Fruit fly (Drosophila melanogaster) whole organism, embryonic: ENCODE data around the gene CG17637.

Source experiments
- CG12104 ChIP-seq: fragments of 200-800 bp; sonication (Bioruptor generic); optimal IDR thresholded peaks from 3 replicates; lab custom pipeline; 2016; ENCODE audit warnings: missing biosample characterization, missing genetic modification characterization
- CG12391 ChIP-seq: fragments of 200-800 bp; sonication (Bioruptor generic); optimal IDR thresholded peaks from 3 replicates; lab custom pipeline; 2018; ENCODE audit warnings: missing biosample characterization, mild to moderate bottlenecking, missing genetic modification characterization, moderate library complexity
- CG13123 ChIP-seq: fragments of 200-800 bp; sonication (Bioruptor generic); optimal IDR thresholded peaks from 2 replicates; lab custom pipeline; 2016; ENCODE audit warnings: missing biosample characterization, missing genetic modification characterization
- CG13287 ChIP-seq: fragments of 200-800 bp; sonication (Bioruptor generic); IDR thresholded peaks from 2 replicates; pipeline ENCODE4 v1.3.6; 2022; ENCODE audit warnings: missing biosample characterization, missing genetic modification characterization; ENCODE audit not compliant: partially characterized antibody
- CG13894 ChIP-seq: fragments of 200-800 bp; sonication (Bioruptor generic); optimal IDR thresholded peaks from 3 replicates; lab custom pipeline; 2018; ENCODE audit warnings: missing biosample characterization, mild to moderate bottlenecking, missing genetic modification characterization, moderate library complexity
- CG14667 ChIP-seq: fragments of 200-800 bp; sonication (Bioruptor generic); IDR thresholded peaks from 2 replicates; pipeline ENCODE4 v1.3.6; 2022; ENCODE audit warnings: missing biosample characterization, missing genetic modification characterization
- CG15269 ChIP-seq: fragments of 200-800 bp; sonication (Bioruptor generic); optimal IDR thresholded peaks from 2 replicates; lab custom pipeline; 2018; ENCODE audit warnings: missing biosample characterization, mild to moderate bottlenecking, missing genetic modification characterization, moderate library complexity
- CG17385 ChIP-seq: fragments of 200-800 bp; sonication (Bioruptor generic); optimal IDR thresholded peaks from 3 replicates; lab custom pipeline; 2018; ENCODE audit warnings: missing biosample characterization, mild to moderate bottlenecking, missing genetic modification characterization
- CG30431 ChIP-seq: fragments of 200-800 bp; sonication (Bioruptor generic); optimal IDR thresholded peaks from 2 replicates; lab custom pipeline; 2017; ENCODE audit warnings: missing biosample characterization, missing genetic modification characterization
- CG34376 ChIP-seq: fragments of 200-800 bp; sonication (Bioruptor generic); optimal IDR thresholded peaks from 2 replicates; lab custom pipeline; 2018; ENCODE audit warnings: missing biosample characterization, mild to moderate bottlenecking, missing genetic modification characterization
- CG3995 ChIP-seq: fragments of 200-800 bp; sonication (Bioruptor generic); optimal IDR thresholded peaks from 3 replicates; lab custom pipeline; 2016; ENCODE audit warnings: missing biosample characterization, missing genetic modification characterization
- CG7271 ChIP-seq: fragments of 200-800 bp; sonication (Bioruptor generic); optimal IDR thresholded peaks from 2 replicates; lab custom pipeline; 2018; ENCODE audit warnings: missing biosample characterization, mild to moderate bottlenecking, missing genetic modification characterization, moderate library complexity
- CG7372 ChIP-seq: fragments of 200-800 bp; sonication (Bioruptor generic); IDR thresholded peaks from 2 replicates; pipeline ENCODE4 v1.3.6; 2022; ENCODE audit warnings: missing biosample characterization, missing genetic modification characterization
- CG7745 ChIP-seq: fragments of 200-800 bp; sonication (Bioruptor generic); optimal IDR thresholded peaks from 2 replicates; lab custom pipeline; 2018; ENCODE audit warnings: missing biosample characterization, mild to moderate bottlenecking, missing genetic modification characterization, moderate library complexity
- CG8281 ChIP-seq: fragments of 200-800 bp; sonication (Bioruptor generic); optimal IDR thresholded peaks from 2 replicates; lab custom pipeline; 2018; ENCODE audit warnings: missing biosample characterization, mild to moderate bottlenecking, missing genetic modification characterization, moderate library complexity
- CkIIα-i1 ChIP-seq: fragments of 200-800 bp; sonication (Bioruptor generic); IDR thresholded peaks from 2 replicates; pipeline ENCODE4 v1.3.6; 2022; ENCODE audit warnings: missing biosample characterization, missing genetic modification characterization
- Dll ChIP-seq: fragments of 200-800 bp; sonication (Bioruptor generic); IDR thresholded peaks from 4 replicates; pipeline ENCODE4 v1.3.6; 2022; ENCODE audit warnings: missing biosample characterization, missing genetic modification characterization; ENCODE audit not compliant: partially characterized antibody
- Doc3 ChIP-seq: fragments of 200-800 bp; sonication (Bioruptor generic); IDR thresholded peaks from 3 replicates; pipeline ENCODE4 v1.3.6; 2022; ENCODE audit warnings: missing biosample characterization, missing genetic modification characterization; ENCODE audit not compliant: partially characterized antibody
- E2f2 ChIP-seq: fragments of 200-800 bp; sonication (Bioruptor generic); IDR thresholded peaks from 2 replicates; pipeline ENCODE4 v1.3.6; 2022; ENCODE audit warnings: missing biosample characterization, missing genetic modification characterization
- Elba2 ChIP-seq: fragments of 200-800 bp; sonication (Bioruptor generic); optimal IDR thresholded peaks from 3 replicates; lab custom pipeline; 2016; ENCODE audit warnings: missing biosample characterization, missing genetic modification characterization
- Ets97D ChIP-seq: fragments of 200-800 bp; sonication (Bioruptor generic); optimal IDR thresholded peaks from 3 replicates; lab custom pipeline; 2016; ENCODE audit warnings: missing biosample characterization, missing genetic modification characterization
- Fer3 ChIP-seq: fragments of 200-800 bp; sonication (Bioruptor generic); optimal IDR thresholded peaks from 2 replicates; lab custom pipeline; 2018; ENCODE audit warnings: missing biosample characterization, mild to moderate bottlenecking, missing genetic modification characterization, moderate library complexity
- GATAe ChIP-seq: fragments of 200-800 bp; sonication (Bioruptor generic); conservative IDR thresholded peaks from 2 replicates; pipeline ENCODE4 v1.3.6; 2022; ENCODE audit warnings: missing biosample characterization, missing genetic modification characterization
- HmgD ChIP-seq: fragments of 200-800 bp; sonication (Bioruptor generic); optimal IDR thresholded peaks from 3 replicates; lab custom pipeline; 2016; ENCODE audit warnings: missing biosample characterization, missing genetic modification characterization
- Lim3 ChIP-seq: fragments of 200-800 bp; sonication (Bioruptor generic); IDR thresholded peaks from 2 replicates; pipeline ENCODE4 v1.3.6; 2022; ENCODE audit warnings: missing biosample characterization, missing genetic modification characterization
- MESR4 ChIP-seq: fragments of 200-800 bp; sonication (Bioruptor generic); optimal IDR thresholded peaks from 2 replicates; lab custom pipeline; 2018; ENCODE audit warnings: missing biosample characterization, mild to moderate bottlenecking, missing genetic modification characterization, moderate library complexity
- Meics ChIP-seq: fragments of 200-800 bp; sonication (Bioruptor generic); optimal IDR thresholded peaks from 2 replicates; lab custom pipeline; 2017; ENCODE audit warnings: missing biosample characterization, mild to moderate bottlenecking, missing genetic modification characterization
- Myb ChIP-seq: fragments of 200-800 bp; sonication (Bioruptor generic); optimal IDR thresholded peaks from 2 replicates; lab custom pipeline; 2016; ENCODE audit warnings: missing biosample characterization, missing genetic modification characterization
- NfI ChIP-seq: fragments of 200-800 bp; sonication (Bioruptor generic); optimal IDR thresholded peaks from 3 replicates; lab custom pipeline; 2018; ENCODE audit warnings: missing biosample characterization, mild to moderate bottlenecking, missing genetic modification characterization, moderate library complexity
- Opbp ChIP-seq: fragments of 200-800 bp; sonication (Bioruptor generic); IDR thresholded peaks from 3 replicates; pipeline ENCODE4 v1.3.6; 2022; ENCODE audit warnings: missing biosample characterization, missing genetic modification characterization; ENCODE audit not compliant: partially characterized antibody
- Ptx1 ChIP-seq: fragments of 200-800 bp; sonication (Bioruptor generic); IDR thresholded peaks from 2 replicates; pipeline ENCODE4 v1.3.6; 2022; ENCODE audit warnings: missing biosample characterization, missing genetic modification characterization
- Sry-β ChIP-seq: fragments of 200-800 bp; sonication (Bioruptor generic); optimal IDR thresholded peaks from 2 replicates; lab custom pipeline; 2018; ENCODE audit warnings: missing biosample characterization, mild to moderate bottlenecking, missing genetic modification characterization, moderate library complexity
- abd-A ChIP-seq: fragments of 200-800 bp; sonication (Bioruptor generic); optimal IDR thresholded peaks from 3 replicates; lab custom pipeline; 2019; ENCODE audit warnings: missing biosample characterization, mild to moderate bottlenecking, missing genetic modification characterization, moderate library complexity
- al ChIP-seq: fragments of 200-800 bp; sonication (Bioruptor generic); IDR thresholded peaks from 2 replicates; pipeline ENCODE4 v1.3.6; 2022; ENCODE audit warnings: missing biosample characterization, missing genetic modification characterization
- bsh ChIP-seq, 2 experiments: fragments of 200-800 bp; sonication (Bioruptor generic); optimal IDR thresholded peaks; 2 replicates each; lab custom pipeline; 2017 to 2018; ENCODE audit warnings: mild to moderate bottlenecking in 2 of 2, missing biosample characterization in 2 of 2, missing genetic modification characterization in 2 of 2, moderate library complexity in 1 of 2
- cas ChIP-seq: fragments of 200-800 bp; sonication (Bioruptor generic); IDR thresholded peaks from 2 replicates; pipeline ENCODE4 v1.3.6; 2022; ENCODE audit warnings: missing biosample characterization, missing genetic modification characterization
- chif ChIP-seq, 2 experiments: fragments of 200-800 bp; sonication (Bioruptor generic); optimal IDR thresholded peaks; 3 replicates each; lab custom pipeline; 2016; ENCODE audit warnings: missing biosample characterization in 2 of 2, missing genetic modification characterization in 2 of 2
- danr ChIP-seq: fragments of 200-800 bp; sonication (Bioruptor generic); IDR thresholded peaks from 2 replicates; pipeline ENCODE4 v1.3.6; 2022; ENCODE audit warnings: missing biosample characterization, missing genetic modification characterization
- eve ChIP-seq, 2 experiments: fragments of >200 bp; optimal IDR thresholded peaks; 2 replicates each; lab custom pipeline; 2017; ENCODE audit warnings: missing biosample characterization in 2 of 2, missing genetic modification characterization in 2 of 2
- eyg ChIP-seq: fragments of 200-800 bp; sonication (Bioruptor generic); optimal IDR thresholded peaks from 3 replicates; lab custom pipeline; 2016; ENCODE audit warnings: missing biosample characterization, missing genetic modification characterization
- fd96Cb ChIP-seq: fragments of 200-800 bp; sonication (Bioruptor generic); optimal IDR thresholded peaks from 2 replicates; lab custom pipeline; 2018; ENCODE audit warnings: missing biosample characterization, mild to moderate bottlenecking, missing genetic modification characterization, moderate library complexity
- gfzf ChIP-seq: fragments of 200-800 bp; sonication (Bioruptor generic); optimal IDR thresholded peaks from 2 replicates; lab custom pipeline; 2016; ENCODE audit warnings: missing biosample characterization, mild to moderate bottlenecking, missing genetic modification characterization, moderate library complexity
- hth ChIP-seq: fragments of >200 bp; optimal IDR thresholded peaks from 2 replicates; lab custom pipeline; 2017; ENCODE audit warnings: inconsistent platforms
- jumu ChIP-seq: fragments of 200-800 bp; sonication (Bioruptor generic); optimal IDR thresholded peaks from 3 replicates; lab custom pipeline; 2016; ENCODE audit warnings: missing biosample characterization, missing genetic modification characterization
- nerfin-1 ChIP-seq: fragments of 200-800 bp; sonication (Bioruptor generic); optimal IDR thresholded peaks from 3 replicates; lab custom pipeline; 2019; ENCODE audit warnings: missing biosample characterization, mild to moderate bottlenecking, missing genetic modification characterization, moderate library complexity
- nom ChIP-seq: fragments of 200-800 bp; sonication (Bioruptor generic); optimal IDR thresholded peaks from 2 replicates; lab custom pipeline; 2017; ENCODE audit warnings: missing biosample characterization, missing genetic modification characterization, mild to moderate bottlenecking, moderate library complexity, missing genetic modification reagents
- shn ChIP-seq: fragments of 200-800 bp; sonication (Bioruptor generic); optimal IDR thresholded peaks from 3 replicates; lab custom pipeline; 2016; ENCODE audit warnings: missing biosample characterization, missing genetic modification characterization
- z ChIP-seq: fragments of 200-800 bp; sonication (Bioruptor generic); IDR thresholded peaks from 3 replicates; pipeline ENCODE4 v1.3.6; 2022; ENCODE audit warnings: missing biosample characterization, missing genetic modification characterization
- zfh2 ChIP-seq: fragments of 200-800 bp; sonication (Bioruptor generic); optimal IDR thresholded peaks from 2 replicates; lab custom pipeline; 2016; ENCODE audit warnings: missing biosample characterization, missing genetic modification characterization

The CG17637 gene

dm6 chr3L:20540182-20540974 lies 36.4 kb downstream of the CG17637 start, which contains the start of gene Rcd2 (continued):
- TF ChIP-seq Dll (GFP tag; lab: Robert Waterston, UW) = peak; percentile 90
- TF ChIP-seq CG15269 (tag; lab: Kevin White, UChicago) = peak; percentile 91
- peak; percentile 82 for TF ChIP-seq Ptx1
- TF ChIP-seq Fer3 (tag; lab: Kevin White, UChicago) = peak; percentile 93
- TF ChIP-seq CG7271 (tag; lab: Kevin White, UChicago) = peak; percentile 58
- no peak for TF ChIP-seq Lim3
- no peak for TF ChIP-seq CkIIα-i1 (GFP tag; lab: Robert Waterston, UW)
- TF ChIP-seq Elba2 = no peak
- TF ChIP-seq CG30431 = no peak
- TF ChIP-seq jumu = no peak
- peak; percentile 70 for TF ChIP-seq fd96Cb (tag; lab: Kevin White, UChicago)
- TF ChIP-seq z (GFP tag; lab: Robert Waterston, UW) = no peak
- TF ChIP-seq CG13894 (tag; lab: Kevin White, UChicago) = peak; percentile 91
- TF ChIP-seq E2f2 (GFP tag; lab: Robert Waterston, UW) = no peak
- peak; percentile 61 for TF ChIP-seq CG8281 (tag; lab: Kevin White, UChicago)
- TF ChIP-seq CG14667 (GFP tag; lab: Robert Waterston, UW) = no peak
- peak; percentile 68 for TF ChIP-seq cas
- peak; percentile 86; the same call in 2 of the 3 replicates for TF ChIP-seq Doc3
- TF ChIP-seq MESR4 (GFP tag; lab: Kevin White, UChicago) = no peak
- TF ChIP-seq CG17385 = peak; percentile 80
- TF ChIP-seq CG13123 (GFP tag; lab: Kevin White, UChicago) = no peak
- peak; percentile 86 for TF ChIP-seq CG12391 (tag; lab: Kevin White, UChicago)
- TF ChIP-seq abd-A (tag; lab: Kevin White, UChicago) = peak; percentile 94
- peak; percentile 66 for TF ChIP-seq nerfin-1
- peak; percentile 92 for TF ChIP-seq CG7372
- peak; percentile 93 for TF ChIP-seq Meics (GFP tag; lab: Kevin White, UChicago)
- TF ChIP-seq nom = peak; percentile 44
- no peak for TF ChIP-seq CG7745 (tag; lab: Kevin White, UChicago)
- TF ChIP-seq Ets97D (GFP tag; lab: Kevin White, UChicago) = peak; percentile 60
- no peak for TF ChIP-seq Myb (GFP tag; lab: Kevin White, UChicago)
- TF ChIP-seq bsh (GFP tag; optimal IDR thresholded peaks at IDR 0.05; lab: Kevin White, UChicago) = peak; percentile 47 to 59
- peak; percentile 44 for TF ChIP-seq zfh2
- peak; percentile 61 for TF ChIP-seq eyg (GFP tag; lab: Kevin White, UChicago)
- peak; percentile 80 for TF ChIP-seq al
- TF ChIP-seq eve (GFP tag; optimal IDR thresholded peaks at IDR 0.05; lab: Kevin White, UChicago) = peak in 1 of 2 experiments; percentile 47
- no peak for TF ChIP-seq GATAe (GFP tag; lab: Robert Waterston, UW)
- TF ChIP-seq Opbp (GFP tag; lab: Robert Waterston, UW) = peak; percentile 89; the same call in 2 of the 3 replicates
- peak; percentile 46 for TF ChIP-seq CG12104 (GFP tag; lab: Kevin White, UChicago)
- peak in 1 of 2 experiments; percentile 47 for TF ChIP-seq chif (GFP tag; optimal IDR thresholded peaks at IDR 0.05; lab: Kevin White, UChicago)
- TF ChIP-seq shn = peak; percentile 1
- TF ChIP-seq hth (lab: Kevin White, UChicago) = no peak
- no peak for TF ChIP-seq HmgD (GFP tag; lab: Kevin White, UChicago)
- peak; percentile 82 for TF ChIP-seq NfI (GFP tag; lab: Kevin White, UChicago)
- no peak for TF ChIP-seq CG3995 (GFP tag; lab: Kevin White, UChicago)
- TF ChIP-seq CG34376 = peak; percentile 90
- peak; percentile 94 for TF ChIP-seq CG13287 (GFP tag; lab: Robert Waterston, UW)
- no peak for TF ChIP-seq gfzf
- TF ChIP-seq Sry-β = no peak
- TF ChIP-seq danr (GFP tag; lab: Robert Waterston, UW) = peak; percentile 57; the same call in 1 of the 2 replicates
